Fruit fly (Drosophila melanogaster): ENCODE data around the gene CG11345.

DNA sequence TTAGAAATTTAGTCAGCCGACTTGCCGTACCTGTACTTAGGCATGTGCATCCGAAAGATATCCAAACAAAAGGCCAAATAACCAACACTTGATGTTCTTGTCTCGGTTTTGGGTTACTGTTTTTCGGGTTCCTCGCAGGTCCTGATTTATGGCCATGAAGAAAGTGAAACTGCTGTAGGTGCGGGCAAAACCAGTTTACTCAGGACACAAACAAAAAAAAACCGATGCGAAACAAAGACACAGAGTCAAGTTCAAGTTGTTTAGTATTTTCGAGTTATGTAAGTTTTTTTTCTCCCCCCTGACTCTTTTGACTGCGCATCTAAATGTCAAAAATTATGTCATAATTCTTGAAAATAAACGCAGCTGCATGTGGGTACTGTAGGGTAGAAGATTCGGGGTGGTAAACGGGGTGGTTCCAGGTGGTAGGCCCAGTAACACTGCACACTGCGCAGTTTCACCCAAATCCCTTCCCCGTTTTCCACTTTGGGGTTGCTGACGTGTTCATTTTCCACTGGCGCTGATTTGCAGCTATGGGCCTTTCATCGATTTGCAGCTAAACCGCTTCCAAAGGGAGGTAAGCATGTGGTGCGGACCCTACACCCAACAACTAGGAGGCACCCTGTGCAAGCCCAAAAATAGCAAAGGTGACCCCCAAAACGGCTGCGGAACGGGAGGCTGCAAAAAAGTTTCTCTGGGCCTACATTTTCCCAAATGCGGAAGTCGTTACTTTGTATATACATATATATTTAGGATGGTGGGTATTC is 48.6 kb downstream of the CG11345 start:
- TF ChIP-seq ttk (optimal IDR thresholded peaks at IDR 0.05) (no peak), Sin3A (optimal IDR thresholded peaks at IDR 0.05) (no peak), h (optimal IDR thresholded peaks at IDR 0.05) (no peak), psq (optimal IDR thresholded peaks at IDR 0.05) (no peak), Myc (optimal IDR thresholded peaks at IDR 0.05) (no peak)

Data from Kc167 (cell line).